Fruit fly (Drosophila melanogaster) whole organism, wandering third instar larva: ENCODE measurements around the gene mof.

Experiments used
- Hnf4 ChIP-seq: fragments of 200-800 bp; sonication (Bioruptor generic); optimal IDR thresholded peaks from 2 replicates; lab custom pipeline; 2016; ENCODE audit warnings: missing biosample characterization, mild to moderate bottlenecking, missing genetic modification characterization
- Vsx2 ChIP-seq: fragments of 200-300, 225-300 bp; sonication (Bioruptor generic); optimal IDR thresholded peaks from 2 replicates; lab custom pipeline; 2018; ENCODE audit warnings: missing biosample characterization, missing genetic modification characterization; ENCODE audit not compliant: partially characterized antibody
- br ChIP-seq: fragments of 200-800 bp; sonication (Bioruptor generic); optimal IDR thresholded peaks from 2 replicates; lab custom pipeline; 2016; ENCODE audit warnings: missing biosample characterization, missing genetic modification characterization
- fru ChIP-seq: fragments of 200-800 bp; sonication (Bioruptor generic); optimal IDR thresholded peaks from 3 replicates; lab custom pipeline; 2016; ENCODE audit warnings: missing biosample characterization, mild to moderate bottlenecking, missing genetic modification characterization
- pan ChIP-seq: fragments of >200 bp; optimal IDR thresholded peaks from 2 replicates; lab custom pipeline; 2017
- psq ChIP-seq: fragments of 200-800 bp; sonication (Bioruptor generic); optimal IDR thresholded peaks from 3 replicates; lab custom pipeline; 2017; ENCODE audit warnings: missing biosample characterization, mild to moderate bottlenecking, missing genetic modification characterization, moderate library complexity
- sage ChIP-seq: fragments of 200-800 bp; sonication (Bioruptor generic); optimal IDR thresholded peaks from 2 replicates; lab custom pipeline; 2016; ENCODE audit warnings: missing biosample characterization, mild to moderate bottlenecking, missing genetic modification characterization

- TF ChIP-seq pan: no peak
- TF ChIP-seq sage: peak; percentile 98
- peak; percentile 100 for TF ChIP-seq psq (GFP tag; lab: Kevin White, UChicago)
- TF ChIP-seq fru (GFP tag; lab: Kevin White, UChicago): peak; percentile 100
- peak; percentile 99 for TF ChIP-seq br (GFP tag; lab: Kevin White, UChicago)
- TF ChIP-seq Hnf4 (GFP tag; lab: Kevin White, UChicago): peak; percentile 99
- TF ChIP-seq Vsx2 (GFP tag; lab: Kevin White, UChicago): peak; percentile 70
Measured at dm6 chrX:5918499-5919126, 42.0 kb upstream of the mof start.
